Fruit fly (Drosophila melanogaster): ENCODE measurements around the gene CG14339.

DNA sequence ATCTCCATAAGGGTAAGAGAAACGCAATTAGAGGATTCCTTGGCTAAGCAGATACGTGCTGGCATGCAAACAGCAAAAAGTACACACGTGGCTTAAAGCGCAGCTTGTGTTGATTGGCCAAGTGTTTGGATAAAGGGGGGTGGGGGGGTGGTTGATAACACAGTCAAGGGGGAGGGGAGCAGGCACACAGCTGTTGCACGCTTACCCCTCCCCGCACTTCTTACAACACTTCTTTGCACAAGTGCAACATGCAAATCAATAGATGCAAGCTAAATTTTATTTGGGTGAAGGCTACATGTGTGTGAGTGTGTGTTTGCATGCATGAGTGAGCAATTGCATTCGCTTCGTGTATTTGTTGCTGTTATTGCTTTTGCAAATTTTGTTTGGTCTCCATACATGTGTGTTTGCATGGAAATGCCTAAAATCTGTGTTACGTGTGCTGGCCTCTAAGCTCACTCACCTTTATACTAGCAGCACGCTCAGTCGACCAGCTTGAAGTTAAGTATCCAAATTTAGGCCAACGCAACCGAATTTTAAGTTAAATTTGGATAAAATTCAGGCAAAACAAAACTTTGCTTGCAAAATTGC lies 20.1 kb downstream of the CG14339 start:
- TF ChIP-seq Crg-1 (GFP tag; optimal IDR thresholded peaks at IDR 0.05) = no peak
- peak in 1 of 2 experiments; percentile 74 for TF ChIP-seq cnc (optimal IDR thresholded peaks at IDR 0.05)
- no peak for TF ChIP-seq CG33017 (tag; optimal IDR thresholded peaks at IDR 0.05)

Measured in whole organism, adult.